Fruit fly (Drosophila melanogaster): ENCODE data around the gene Spag1.

Gene Spag1

dm6 chr3R:26934523-26934922, 13.1 kb upstream of the Spag1 start:
- TF ChIP-seq kay (GFP tag; ENCODE audit: borderline replicate concordance) (no peak), CG7045 (GFP tag; optimal IDR thresholded peaks at IDR 0.05) (no peak), CG7101 (tag; optimal IDR thresholded peaks at IDR 0.05) (no peak), cic (GFP tag; optimal IDR thresholded peaks at IDR 0.05) (no peak), Crg-1 (GFP tag; optimal IDR thresholded peaks at IDR 0.05) (no peak), toe (GFP tag; optimal IDR thresholded peaks at IDR 0.05) (no peak), pad (GFP tag; optimal IDR thresholded peaks at IDR 0.05) (no peak), tj (GFP tag; optimal IDR thresholded peaks at IDR 0.05) (no peak), CG33017 (tag; optimal IDR thresholded peaks at IDR 0.05) (no peak), CG11617 (GFP tag; optimal IDR thresholded peaks at IDR 0.05) (no peak), CG5204 (GFP tag; optimal IDR thresholded peaks at IDR 0.05) (no peak), ovo (GFP tag; optimal IDR thresholded peaks at IDR 0.05) (no peak), CG14711 (tag; optimal IDR thresholded peaks at IDR 0.05) (no peak), Clk (GFP tag; optimal IDR thresholded peaks at IDR 0.05) (no peak)

DNA sequence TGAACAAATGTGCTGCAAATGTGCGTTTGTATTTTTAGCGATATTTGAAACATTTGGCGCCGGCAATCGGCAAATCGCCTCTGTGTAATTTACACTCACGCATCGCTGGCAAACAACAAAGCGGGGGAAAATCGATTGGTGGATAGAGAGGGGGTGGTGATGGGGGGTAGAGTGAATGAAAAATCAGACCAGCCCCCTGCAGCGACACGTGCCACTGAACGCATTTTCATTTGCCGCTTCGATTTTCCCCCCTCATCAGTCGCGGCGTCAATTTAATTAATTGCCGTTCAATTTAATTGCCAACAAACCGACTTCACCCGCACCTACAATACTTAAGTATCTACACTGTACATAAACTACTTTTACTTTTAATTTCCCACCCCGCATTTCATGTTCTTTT, 12.2 kb upstream of the Spag1 start:
- no peak for TF ChIP-seq cic (GFP tag; optimal IDR thresholded peaks at IDR 0.05)
- no peak for TF ChIP-seq CG7045 (GFP tag; optimal IDR thresholded peaks at IDR 0.05)
- TF ChIP-seq kay (GFP tag; ENCODE audit: borderline replicate concordance), result no peak
- TF ChIP-seq tj (GFP tag; optimal IDR thresholded peaks at IDR 0.05), result no peak
- no peak for TF ChIP-seq pad (GFP tag; optimal IDR thresholded peaks at IDR 0.05)
- TF ChIP-seq cnc (optimal IDR thresholded peaks at IDR 0.05), result no peak
- TF ChIP-seq Crg-1 (GFP tag; optimal IDR thresholded peaks at IDR 0.05), result no peak
- TF ChIP-seq CG1620 (GFP tag; optimal IDR thresholded peaks at IDR 0.05), result no peak
- TF ChIP-seq Mnt (GFP tag; optimal IDR thresholded peaks at IDR 0.05), result no peak

- TF ChIP-seq cnc (optimal IDR thresholded peaks at IDR 0.05) (no peak), tj (GFP tag; optimal IDR thresholded peaks at IDR 0.05) (no peak), CG33017 (tag; optimal IDR thresholded peaks at IDR 0.05) (no peak), Hr96 (GFP tag; optimal IDR thresholded peaks at IDR 0.05) (no peak), bab1 (GFP tag; optimal IDR thresholded peaks at IDR 0.05) (no peak)
Measured at dm6 chr3R:26936501-26936900, 11.1 kb upstream of the Spag1 start.

dm6 chr3R:26937423-26937822, 10.2 kb upstream of the Spag1 start:
- TF ChIP-seq CG14711 (tag; optimal IDR thresholded peaks at IDR 0.05) (no peak), CG7045 (GFP tag; optimal IDR thresholded peaks at IDR 0.05) (no peak), CG12768 (GFP tag; optimal IDR thresholded peaks at IDR 0.05) (no peak), CG5204 (GFP tag; optimal IDR thresholded peaks at IDR 0.05) (peak; percentile 40), CG33017 (tag; optimal IDR thresholded peaks at IDR 0.05) (no peak), bab1 (GFP tag; optimal IDR thresholded peaks at IDR 0.05) (no peak)

dm6 chr3R:26945233-26945632, 2.4 kb upstream of the Spag1 start, which contains the start of gene CG14252:
TSS of gene CG14252 (plus strand) at chr3R:26945534.
- TF ChIP-seq Crg-1 (GFP tag; optimal IDR thresholded peaks at IDR 0.05) (no peak), ovo (GFP tag; optimal IDR thresholded peaks at IDR 0.05) (no peak), CG12768 (GFP tag; optimal IDR thresholded peaks at IDR 0.05) (no peak), CG33017 (tag; optimal IDR thresholded peaks at IDR 0.05) (no peak), kay (GFP tag; ENCODE audit: borderline replicate concordance) (peak; percentile 84), Clk (GFP tag; optimal IDR thresholded peaks at IDR 0.05) (no peak), cic (GFP tag; optimal IDR thresholded peaks at IDR 0.05) (peak; percentile 16), bab1 (GFP tag; optimal IDR thresholded peaks at IDR 0.05) (peak; percentile 64), Mnt (GFP tag; optimal IDR thresholded peaks at IDR 0.05) (no peak), CG7045 (GFP tag; optimal IDR thresholded peaks at IDR 0.05) (no peak), pad (GFP tag; optimal IDR thresholded peaks at IDR 0.05) (no peak), tj (GFP tag; optimal IDR thresholded peaks at IDR 0.05) (no peak), CG14711 (tag; optimal IDR thresholded peaks at IDR 0.05) (peak; percentile 98), cnc (optimal IDR thresholded peaks at IDR 0.05) (no peak), CG1620 (GFP tag; optimal IDR thresholded peaks at IDR 0.05) (no peak), CG7101 (tag; optimal IDR thresholded peaks at IDR 0.05) (peak; percentile 18), toe (GFP tag; optimal IDR thresholded peaks at IDR 0.05) (no peak), CG5204 (GFP tag; optimal IDR thresholded peaks at IDR 0.05) (no peak), Hr96 (GFP tag; optimal IDR thresholded peaks at IDR 0.05) (no peak), CG11617 (GFP tag; optimal IDR thresholded peaks at IDR 0.05) (no peak)

DNA sequence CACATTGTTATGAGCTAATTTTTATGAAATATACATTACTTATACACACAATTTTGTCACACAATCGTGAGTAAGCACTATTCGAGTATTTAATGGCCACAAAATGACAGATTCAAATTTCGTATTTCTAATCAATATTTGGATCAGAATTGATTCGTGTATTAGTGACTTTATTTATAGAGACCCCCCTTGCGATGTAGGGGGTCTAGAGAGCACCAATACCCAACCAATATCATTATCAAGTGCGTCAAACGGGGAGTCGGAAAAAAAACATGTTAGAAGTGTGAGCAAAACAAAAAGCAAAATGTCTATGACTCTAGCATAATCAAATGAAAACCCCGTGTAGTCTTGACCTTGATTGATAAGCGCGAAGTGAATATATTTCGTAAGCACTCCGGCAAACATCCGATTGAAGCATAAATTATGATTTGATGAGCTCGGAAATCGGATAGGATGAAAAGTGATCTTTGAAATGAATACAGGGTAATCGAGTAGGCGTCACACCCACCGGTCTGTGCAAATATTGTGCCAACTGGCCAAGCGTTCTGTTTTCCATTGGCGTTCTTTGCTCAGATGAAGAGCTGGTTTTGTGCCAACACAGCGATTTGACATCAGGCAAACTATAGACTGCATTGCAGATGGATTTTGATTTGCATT, 4.7 kb downstream of the Spag1 start:
- TF ChIP-seq CG11617 (GFP tag; optimal IDR thresholded peaks at IDR 0.05), result no peak
- no peak for TF ChIP-seq toe (GFP tag; optimal IDR thresholded peaks at IDR 0.05)
- TF ChIP-seq cnc (optimal IDR thresholded peaks at IDR 0.05), result no peak
- TF ChIP-seq CG12768 (GFP tag; optimal IDR thresholded peaks at IDR 0.05), result no peak
- no peak for TF ChIP-seq Mnt (GFP tag; optimal IDR thresholded peaks at IDR 0.05)
- TF ChIP-seq Hr96 (GFP tag; optimal IDR thresholded peaks at IDR 0.05), result no peak
- TF ChIP-seq pad (GFP tag; optimal IDR thresholded peaks at IDR 0.05), result no peak
- TF ChIP-seq bab1 (GFP tag; optimal IDR thresholded peaks at IDR 0.05), result no peak
- TF ChIP-seq Clk (GFP tag; optimal IDR thresholded peaks at IDR 0.05), result no peak
- no peak for TF ChIP-seq CG33017 (tag; optimal IDR thresholded peaks at IDR 0.05)
- TF ChIP-seq kay (GFP tag; ENCODE audit: borderline replicate concordance), result no peak
- no peak for TF ChIP-seq tj (GFP tag; optimal IDR thresholded peaks at IDR 0.05)
- TF ChIP-seq CG14711 (tag; optimal IDR thresholded peaks at IDR 0.05), result no peak
- no peak for TF ChIP-seq CG7045 (GFP tag; optimal IDR thresholded peaks at IDR 0.05)
- no peak for TF ChIP-seq cic (GFP tag; optimal IDR thresholded peaks at IDR 0.05)
- TF ChIP-seq CG1620 (GFP tag; optimal IDR thresholded peaks at IDR 0.05), result no peak
- no peak for TF ChIP-seq CG7101 (tag; optimal IDR thresholded peaks at IDR 0.05)
- TF ChIP-seq Crg-1 (GFP tag; optimal IDR thresholded peaks at IDR 0.05), result no peak
